Worm (Caenorhabditis elegans) whole organism, young adult: ENCODE results near the gene snx-13.
A peak's percentile ranks its signal among the peaks of the same experiment; 100 is the strongest.

Source experiments
- C06A6.2 ChIP-seq: fragments of 200-800 bp; sonication (Bioruptor generic); conservative IDR thresholded peaks from 2 replicates; pipeline ENCODE4 v1.3.6; 2022; ENCODE audit warnings: missing genetic modification characterization, missing compliant biosample characterization
- C17E4.6 ChIP-seq: fragments of 200-800 bp; sonication (Bioruptor generic); IDR thresholded peaks from 2 replicates; pipeline ENCODE4 v1.3.6; 2022; ENCODE audit warnings: missing genetic modification reagents, missing genetic modification characterization, missing compliant biosample characterization
- D2030.7 ChIP-seq: fragments of 200-800 bp; sonication (Bioruptor generic); IDR thresholded peaks from 2 replicates; pipeline ENCODE4 v1.3.6; 2022; ENCODE audit warnings: missing genetic modification reagents, missing genetic modification characterization, missing compliant biosample characterization
- F10E7.11 ChIP-seq: sonication (generic microtip); optimal IDR thresholded peaks from 2 replicates; lab custom pipeline; 2017; ENCODE audit warnings: mild to moderate bottlenecking, missing genetic modification characterization, moderate library complexity, missing compliant biosample characterization
- F23B12.7 ChIP-seq: sonication (generic microtip); optimal IDR thresholded peaks from 2 replicates; lab custom pipeline; 2017; ENCODE audit warnings: missing genetic modification characterization, mild to moderate bottlenecking, missing compliant biosample characterization, antibody characterized with exemption, moderate library complexity; ENCODE audit not compliant: insufficient read depth
- F33H1.4 ChIP-seq: fragments of 200-800 bp; sonication (Bioruptor generic); IDR thresholded peaks from 2 replicates; pipeline ENCODE4 v1.3.6; 2022; ENCODE audit warnings: missing genetic modification reagents, missing genetic modification characterization, missing compliant biosample characterization
- F37B4.10 ChIP-seq: fragments of 200-800 bp; sonication (Bioruptor generic); IDR thresholded peaks from 2 replicates; pipeline ENCODE4 v1.3.6; 2022; ENCODE audit warnings: missing genetic modification characterization, missing compliant biosample characterization
- F49E8.2 ChIP-seq: sonication (generic microtip); optimal IDR thresholded peaks from 3 replicates; lab custom pipeline; 2017; ENCODE audit warnings: missing genetic modification characterization, mild to moderate bottlenecking, missing compliant biosample characterization, antibody characterized with exemption, moderate library complexity; ENCODE audit not compliant: insufficient read depth
- F57C9.4 ChIP-seq: sonication (generic microtip); optimal IDR thresholded peaks from 2 replicates; lab custom pipeline; 2017; ENCODE audit warnings: mild to moderate bottlenecking, missing genetic modification characterization, missing compliant biosample characterization
- Y56A3A.18 ChIP-seq: fragments of 200-800 bp; sonication (Bioruptor generic); IDR thresholded peaks from 2 replicates; pipeline ENCODE4 v1.3.6; 2022; ENCODE audit warnings: missing genetic modification reagents, missing genetic modification characterization, missing compliant biosample characterization
- Y95B8A.8 ChIP-seq: fragments of 200-800 bp; sonication (Bioruptor generic); IDR thresholded peaks from 2 replicates; pipeline ENCODE4 v1.3.6; 2022; ENCODE audit warnings: missing genetic modification reagents, missing genetic modification characterization, missing compliant biosample characterization
- akir-1 ChIP-seq: fragments of 200-800 bp; sonication (Bioruptor generic); optimal IDR thresholded peaks from 2 replicates; lab custom pipeline; 2018; ENCODE audit warnings: mild to moderate bottlenecking, missing genetic modification characterization, moderate library complexity, missing compliant biosample characterization
- ama-1 ChIP-seq, 3 experiments: fragments of 150-350 bp in 1 of 3; sonication (generic microtip) in 2 of 3; optimal IDR thresholded peaks; 2 replicates each; lab custom pipeline; 2014 to 2018; ENCODE audit warnings: missing biosample characterization in 2 of 3, missing genetic modification characterization in 2 of 3, missing genetic modification reagents in 2 of 3
- attf-5 ChIP-seq: fragments of 200-800 bp; sonication (Bioruptor generic); optimal IDR thresholded peaks from 2 replicates; lab custom pipeline; 2018; ENCODE audit warnings: mild to moderate bottlenecking, missing genetic modification characterization, missing compliant biosample characterization
- ccch-3 ChIP-seq: fragments of 200-800 bp; sonication (Bioruptor generic); optimal IDR thresholded peaks from 2 replicates; lab custom pipeline; 2018; ENCODE audit warnings: mild to moderate bottlenecking, missing genetic modification characterization, missing compliant biosample characterization
- cebp-2 ChIP-seq: fragments of 200-800 bp; sonication (Bioruptor generic); IDR thresholded peaks from 2 replicates; pipeline ENCODE4 v1.3.6; 2022; ENCODE audit warnings: missing genetic modification characterization, missing compliant biosample characterization
- ceh-100 ChIP-seq: fragments of 200-800 bp; sonication (Bioruptor generic); IDR thresholded peaks from 2 replicates; pipeline ENCODE4 v1.3.6; 2022; ENCODE audit warnings: missing genetic modification reagents, missing genetic modification characterization, missing compliant biosample characterization
- chd-7 ChIP-seq: sonication (generic microtip); optimal IDR thresholded peaks from 2 replicates; lab custom pipeline; 2016; ENCODE audit warnings: mild to moderate bottlenecking, missing genetic modification characterization, moderate library complexity, missing compliant biosample characterization
- dox-1 ChIP-seq: fragments of 200-800 bp; sonication (Bioruptor generic); IDR thresholded peaks from 2 replicates; pipeline ENCODE4 v1.3.6; 2022; ENCODE audit warnings: missing genetic modification reagents, missing genetic modification characterization, missing compliant biosample characterization
- efl-1 ChIP-seq: fragments of 150-350 bp; optimal IDR thresholded peaks from 2 replicates; lab custom pipeline; 2014; ENCODE audit warnings: missing biosample characterization, missing genetic modification reagents, missing genetic modification characterization
- egl-44 ChIP-seq: fragments of 200-800 bp; sonication (Bioruptor generic); IDR thresholded peaks from 2 replicates; pipeline ENCODE4 v1.3.6; 2022; ENCODE audit warnings: missing genetic modification reagents, missing genetic modification characterization, missing compliant biosample characterization
- gei-17 ChIP-seq: fragments of 200-800 bp; sonication (Bioruptor generic); optimal IDR thresholded peaks from 2 replicates; lab custom pipeline; 2018; ENCODE audit warnings: mild to moderate bottlenecking, missing genetic modification characterization, missing compliant biosample characterization
- him-1 ChIP-seq: sonication (generic microtip); optimal IDR thresholded peaks from 2 replicates; lab custom pipeline; 2016; ENCODE audit warnings: missing genotype, missing genetic modification reagents, missing genetic modification characterization, missing compliant biosample characterization
- hmg-1.2 ChIP-seq: fragments of 200-800 bp; sonication (Bioruptor generic); IDR thresholded peaks from 2 replicates; pipeline ENCODE4 v1.3.6; 2022; ENCODE audit warnings: missing genetic modification reagents, missing genetic modification characterization, missing compliant biosample characterization
- hsf-1 ChIP-seq: fragments of 200-800 bp; sonication (Bioruptor generic); IDR thresholded peaks from 2 replicates; pipeline ENCODE4 v1.3.6; 2022; ENCODE audit warnings: missing genetic modification reagents, missing genetic modification characterization, missing compliant biosample characterization
- let-607 ChIP-seq, 2 experiments: fragments of 200-800 bp in 1 of 2; sonication (Bioruptor generic) in 1 of 2; sonication (generic microtip) in 1 of 2; optimal IDR thresholded peaks; 2 replicates each; lab custom pipeline; 2016 to 2018; ENCODE audit warnings: mild to moderate bottlenecking in 2 of 2, missing compliant biosample characterization in 2 of 2, missing genetic modification characterization in 2 of 2, moderate library complexity in 2 of 2, missing genotype in 1 of 2
- madf-3 ChIP-seq: fragments of 200-800 bp; sonication (Bioruptor generic); IDR thresholded peaks from 2 replicates; pipeline ENCODE4 v1.3.6; 2022; ENCODE audit warnings: missing genetic modification reagents, missing genetic modification characterization, missing compliant biosample characterization
- madf-6 ChIP-seq: fragments of 200-800 bp; sonication (Bioruptor generic); IDR thresholded peaks from 2 replicates; pipeline ENCODE4 v1.3.6; 2022; ENCODE audit warnings: missing genetic modification reagents, missing genetic modification characterization, missing compliant biosample characterization
- mcd-1 ChIP-seq: fragments of 200-800 bp; sonication (Bioruptor generic); IDR thresholded peaks from 2 replicates; pipeline ENCODE4 v1.3.6; 2022; ENCODE audit warnings: missing genetic modification reagents, missing genetic modification characterization, missing compliant biosample characterization
- mel-28 ChIP-seq: sonication (generic microtip); optimal IDR thresholded peaks from 2 replicates; lab custom pipeline; 2016; ENCODE audit warnings: borderline replicate concordance, mild to moderate bottlenecking, missing genetic modification characterization, missing compliant biosample characterization
- mxl-1 ChIP-seq: sonication (generic microtip); optimal IDR thresholded peaks from 2 replicates; lab custom pipeline; 2016; ENCODE audit warnings: missing genetic modification characterization, missing compliant biosample characterization
- nhr-90 ChIP-seq: sonication (generic microtip); optimal IDR thresholded peaks from 2 replicates; lab custom pipeline; 2016; ENCODE audit warnings: missing genotype, mild to moderate bottlenecking, missing genetic modification characterization, missing compliant biosample characterization
- repo-1 ChIP-seq: sonication (generic microtip); optimal IDR thresholded peaks from 2 replicates; lab custom pipeline; 2017; ENCODE audit warnings: mild to moderate bottlenecking, missing genetic modification characterization, missing compliant biosample characterization
- snpc-1.3 ChIP-seq: sonication (generic microtip); optimal IDR thresholded peaks from 2 replicates; lab custom pipeline; 2017; ENCODE audit warnings: missing genetic modification characterization, mild to moderate bottlenecking, missing compliant biosample characterization, antibody characterized with exemption, moderate library complexity, missing genotype, missing genetic modification reagents; ENCODE audit not compliant: insufficient read depth
- snpc-3.4 ChIP-seq: sonication (generic microtip); optimal IDR thresholded peaks from 2 replicates; lab custom pipeline; 2017; ENCODE audit warnings: missing genetic modification characterization, mild to moderate bottlenecking, missing compliant biosample characterization, antibody characterized with exemption, moderate library complexity, missing genotype, missing genetic modification reagents
- snpc-4 ChIP-seq, 5 experiments: fragments of 150-350 bp in 1 of 5; sonication (generic microtip) in 4 of 5; optimal IDR thresholded peaks; 2 replicates each; lab custom pipeline; 2014 to 2018; ENCODE audit warnings: missing genetic modification characterization in 5 of 5, missing biosample characterization in 3 of 5, antibody characterized with exemption in 2 of 5, mild to moderate bottlenecking in 2 of 5, missing compliant biosample characterization in 2 of 5, missing genotype in 2 of 5, moderate library complexity in 2 of 5, missing genetic modification reagents in 1 of 5
- somi-1 ChIP-seq: fragments of 200-800 bp; sonication (Bioruptor generic); optimal IDR thresholded peaks from 2 replicates; lab custom pipeline; 2018; ENCODE audit warnings: mild to moderate bottlenecking, missing genetic modification characterization, missing compliant biosample characterization
- tbx-9 ChIP-seq: sonication (generic microtip); optimal IDR thresholded peaks from 2 replicates; lab custom pipeline; 2016; ENCODE audit warnings: borderline replicate concordance, missing genetic modification characterization, inconsistent platforms, missing compliant biosample characterization
- unc-62 ChIP-seq: fragments of 150-350 bp; optimal IDR thresholded peaks from 2 replicates; lab custom pipeline; 2014; ENCODE audit warnings: missing biosample characterization, missing genetic modification reagents, missing genetic modification characterization
- zfh-2 ChIP-seq: fragments of 200-800 bp; sonication (Bioruptor generic); conservative IDR thresholded peaks from 2 replicates; pipeline ENCODE4 v1.3.6; 2022; ENCODE audit warnings: missing genetic modification reagents, missing genetic modification characterization, missing compliant biosample characterization
- ztf-25 ChIP-seq: fragments of 200-800 bp; sonication (Bioruptor generic); IDR thresholded peaks from 2 replicates; pipeline ENCODE4 v1.3.6; 2022; ENCODE audit warnings: missing genetic modification reagents, missing genetic modification characterization, missing compliant biosample characterization
- ztf-26 ChIP-seq: sonication (generic microtip); optimal IDR thresholded peaks from 2 replicates; lab custom pipeline; 2017; ENCODE audit warnings: missing genetic modification characterization, missing compliant biosample characterization

The snx-13 gene

ce11 chrIV:17118987-17119732 is 31.9 kb upstream of the snx-13 start, which contains the start of gene itsn-1 (continued):
- TF ChIP-seq Y56A3A.18 (GFP tag; lab: Robert Waterston, UW) (no peak), let-607 (tag; optimal IDR thresholded peaks at IDR 0.05; lab: Kevin White, UChicago) (no peak), hsf-1 (no peak), F57C9.4 (tag; lab: Kevin White, UChicago) (no peak), ama-1 (optimal IDR thresholded peaks at IDR 0.05; lab: Kevin White, UChicago) (no peak), ama-1 (GFP tag; optimal IDR thresholded peaks at IDR 0.05; lab: Kevin White, UChicago) (no peak), F33H1.4 (GFP tag; lab: Robert Waterston, UW) (0 out of 2 replicates have a peak, but pooled peaks have one; percentile 16), ztf-25 (GFP tag; lab: Robert Waterston, UW) (no peak), F10E7.11 (tag; lab: Kevin White, UChicago) (no peak), egl-44 (GFP tag; lab: Robert Waterston, UW) (no peak), chd-7 (tag; lab: Kevin White, UChicago) (no peak), ztf-26 (tag; lab: Kevin White, UChicago) (no peak), zfh-2 (GFP tag; lab: Robert Waterston, UW) (peak; percentile 70; the same call in 1 of the 2 replicates), madf-3 (GFP tag; lab: Robert Waterston, UW) (peak; percentile 94), F49E8.2 (tag; lab: Kevin White, UChicago) (peak; percentile 7), mel-28 (tag; lab: Kevin White, UChicago) (no peak), C06A6.2 (GFP tag; lab: Robert Waterston, UW) (no peak), akir-1 (GFP tag; lab: Kevin White, UChicago) (no peak), somi-1 (GFP tag; lab: Kevin White, UChicago) (no peak), hmg-1.2 (GFP tag; lab: Robert Waterston, UW) (no peak), efl-1 (GFP tag; lab: Kevin White, UChicago) (no peak), madf-6 (no peak), ccch-3 (GFP tag; lab: Kevin White, UChicago) (no peak), tbx-9 (no peak), dox-1 (GFP tag; lab: Robert Waterston, UW) (peak; percentile 46; the same call in 1 of the 2 replicates), mxl-1 (tag; lab: Kevin White, UChicago) (no peak), cebp-2 (GFP tag; lab: Robert Waterston, UW) (no peak), repo-1 (tag; lab: Kevin White, UChicago) (no peak), nhr-90 (no peak), him-1 (no peak), Y95B8A.8 (no peak), gei-17 (GFP tag; lab: Kevin White, UChicago) (no peak), C17E4.6 (GFP tag; lab: Robert Waterston, UW) (peak; percentile 6; the same call in 1 of the 2 replicates), F37B4.10 (GFP tag; lab: Robert Waterston, UW) (no peak)

DNA sequence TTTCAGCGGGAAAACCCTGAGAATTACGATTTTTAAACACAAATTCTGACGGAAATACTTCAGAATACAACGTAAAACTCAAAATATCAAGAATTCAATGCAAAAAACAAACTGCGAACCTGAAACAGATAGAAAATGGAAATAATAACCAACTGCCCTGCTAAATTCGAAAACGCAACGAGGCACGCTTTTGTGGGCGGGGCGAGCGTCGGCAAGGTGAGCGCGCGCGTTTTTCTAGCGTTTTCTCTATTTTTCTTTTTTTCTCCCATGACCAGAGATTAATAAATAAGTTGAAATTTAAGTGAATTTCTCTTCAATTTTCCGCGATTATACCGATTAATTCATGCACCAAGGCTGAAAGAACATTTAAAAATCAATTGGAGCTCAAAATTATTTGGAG is 31.3 kb upstream of the snx-13 start, which contains the start of gene uaf-2:
Gene uaf-2, minus strand, starts transcription at position 183 of the 400 bp plus-strand sequence.
- peak; percentile 4 for TF ChIP-seq snpc-1.3 (tag; lab: Kevin White, UChicago)
- 0 out of 2 replicates have a peak, but pooled peaks have one; percentile 21 for TF ChIP-seq hmg-1.2 (GFP tag; lab: Robert Waterston, UW)
- TF ChIP-seq F23B12.7 (tag; lab: Kevin White, UChicago), result peak; percentile 38
- no peak for TF ChIP-seq unc-62 (GFP tag; lab: Kevin White, UChicago)
- TF ChIP-seq attf-5, result peak; percentile 56
- TF ChIP-seq him-1, result no peak
- no peak for TF ChIP-seq snpc-4 (GFP tag; optimal IDR thresholded peaks at IDR 0.05; lab: Kevin White, UChicago)
- peak in 3 of 4 experiments; percentile 14 to 45 (median 24) for TF ChIP-seq snpc-4 (tag; optimal IDR thresholded peaks at IDR 0.05; lab: Kevin White, UChicago)
- peak; percentile 1 for TF ChIP-seq snpc-3.4 (tag; lab: Kevin White, UChicago)
- TF ChIP-seq mcd-1 (GFP tag; lab: Robert Waterston, UW), result 0 out of 2 replicates have a peak, but pooled peaks have one; percentile 7
- TF ChIP-seq madf-3 (GFP tag; lab: Robert Waterston, UW), result peak; percentile 88
- no peak for TF ChIP-seq zfh-2 (GFP tag; lab: Robert Waterston, UW)
- TF ChIP-seq D2030.7 (GFP tag; lab: Robert Waterston, UW), result 0 out of 2 replicates have a peak, but pooled peaks have one; percentile 10
- peak; percentile 63 for TF ChIP-seq ceh-100 (GFP tag; lab: Robert Waterston, UW)
